Fruit fly (Drosophila melanogaster): Measurements from ENCODE around the gene CG3457.
A peak's percentile ranks its signal among the peaks of the same experiment; 100 is the strongest.

The CG3457 gene

DNA sequence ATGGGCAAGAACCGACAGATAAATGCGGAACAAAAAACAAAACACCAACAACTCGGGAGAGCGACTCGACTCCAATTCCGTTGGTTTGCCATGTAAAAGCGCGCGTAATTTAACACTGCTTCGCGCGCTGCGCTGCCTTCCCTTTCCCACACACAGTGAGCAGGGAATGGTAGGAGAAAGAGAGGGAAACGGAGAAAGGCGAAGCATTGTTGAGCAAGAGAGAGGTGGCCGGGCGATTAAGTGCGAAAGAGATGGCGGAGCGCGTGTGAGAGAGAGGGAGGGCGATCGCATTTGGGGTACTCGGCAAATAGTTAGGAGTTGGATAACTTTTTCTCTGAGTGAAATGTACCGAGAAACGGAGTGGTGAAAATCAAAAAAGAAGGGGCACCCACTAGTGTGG is 31.8 kb upstream of the CG3457 start (continued):
- TF ChIP-seq salr (GFP tag; optimal IDR thresholded peaks at IDR 0.05), result no peak
- no peak for TF ChIP-seq cyc (GFP tag; optimal IDR thresholded peaks at IDR 0.05)
- TF ChIP-seq CG8632 (GFP tag; optimal IDR thresholded peaks at IDR 0.05), result no peak
- TF ChIP-seq CG1621 (tag; optimal IDR thresholded peaks at IDR 0.05), result peak; percentile 60
- TF ChIP-seq topi (GFP tag; optimal IDR thresholded peaks at IDR 0.05), result no peak
- TF ChIP-seq CG10631 (GFP tag; optimal IDR thresholded peaks at IDR 0.05), result no peak
- no peak for TF ChIP-seq CG11902 (GFP tag; optimal IDR thresholded peaks at IDR 0.05)
- no peak for TF ChIP-seq fd59A (GFP tag; optimal IDR thresholded peaks at IDR 0.05)
- no peak for TF ChIP-seq Eip93F (GFP tag; optimal IDR thresholded peaks at IDR 0.05)
- TF ChIP-seq fkh (GFP tag; optimal IDR thresholded peaks at IDR 0.05), result no peak

DNA sequence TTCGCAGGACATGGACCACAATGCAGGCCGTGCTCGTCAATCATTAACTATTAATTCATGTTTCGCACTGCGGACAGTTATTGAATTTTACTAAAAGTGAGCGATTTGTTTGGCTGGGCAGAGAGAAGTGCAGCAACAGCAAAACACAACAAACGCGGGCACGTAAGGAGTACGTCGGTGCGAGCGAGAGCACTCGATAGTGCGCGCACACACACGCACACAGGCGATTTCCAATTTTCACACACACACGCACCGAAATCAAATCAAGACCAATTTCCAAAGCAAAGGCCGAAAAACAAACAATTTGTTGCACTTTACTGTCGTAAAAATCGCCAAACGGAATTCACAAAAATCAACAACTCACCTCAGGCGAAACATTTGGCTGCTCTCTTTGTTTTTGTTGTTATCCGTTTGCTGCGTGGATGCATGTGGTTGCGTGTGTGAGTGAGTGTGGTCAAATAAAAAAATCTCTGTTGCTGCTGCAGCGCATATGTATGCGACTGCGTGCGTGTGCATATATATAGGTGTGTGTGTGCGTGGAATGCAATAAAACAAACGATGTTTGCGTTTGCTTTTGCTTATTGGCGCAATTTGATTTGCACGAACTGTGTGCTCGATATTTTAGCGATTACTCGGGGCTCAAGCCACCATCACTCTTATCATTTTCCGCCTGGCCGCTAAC is 29.6 kb upstream of the CG3457 start:
- TF ChIP-seq esn (GFP tag; optimal IDR thresholded peaks at IDR 0.05) (peak; percentile 1), ss (GFP tag; optimal IDR thresholded peaks at IDR 0.05) (peak in 1 of 2 experiments; percentile 41), Eip78C (GFP tag) (peak; percentile 22), CG32006 (GFP tag; optimal IDR thresholded peaks at IDR 0.05) (peak; percentile 4), fkh (GFP tag; optimal IDR thresholded peaks at IDR 0.05) (peak; percentile 42), Sox14 (GFP tag; optimal IDR thresholded peaks at IDR 0.05) (peak; percentile 17), CG11762 (GFP tag; optimal IDR thresholded peaks at IDR 0.05; ENCODE audit: insufficient read depth) (no peak), lz (GFP tag; optimal IDR thresholded peaks at IDR 0.05) (no peak), dac (GFP tag; optimal IDR thresholded peaks at IDR 0.05) (peak; percentile 18), CG7368 (GFP tag; optimal IDR thresholded peaks at IDR 0.05) (no peak), CG8119 (GFP tag; IDR thresholded peaks at IDR 0.05) (0 out of 3 replicates have a peak, but pooled peaks have one; percentile 32), topi (GFP tag; optimal IDR thresholded peaks at IDR 0.05) (no peak), CG11902 (GFP tag; optimal IDR thresholded peaks at IDR 0.05) (no peak), Lpt (GFP tag; optimal IDR thresholded peaks at IDR 0.05) (no peak), CG6163 (GFP tag; IDR thresholded peaks at IDR 0.05) (no peak), Ets21C (GFP tag; optimal IDR thresholded peaks at IDR 0.05) (no peak), Blimp-1 (GFP tag; optimal IDR thresholded peaks at IDR 0.05) (no peak), CG10631 (GFP tag; optimal IDR thresholded peaks at IDR 0.05) (no peak), CG6792 (GFP tag; optimal IDR thresholded peaks at IDR 0.05) (no peak), pdm3 (GFP tag; optimal IDR thresholded peaks at IDR 0.05) (no peak)

DNA sequence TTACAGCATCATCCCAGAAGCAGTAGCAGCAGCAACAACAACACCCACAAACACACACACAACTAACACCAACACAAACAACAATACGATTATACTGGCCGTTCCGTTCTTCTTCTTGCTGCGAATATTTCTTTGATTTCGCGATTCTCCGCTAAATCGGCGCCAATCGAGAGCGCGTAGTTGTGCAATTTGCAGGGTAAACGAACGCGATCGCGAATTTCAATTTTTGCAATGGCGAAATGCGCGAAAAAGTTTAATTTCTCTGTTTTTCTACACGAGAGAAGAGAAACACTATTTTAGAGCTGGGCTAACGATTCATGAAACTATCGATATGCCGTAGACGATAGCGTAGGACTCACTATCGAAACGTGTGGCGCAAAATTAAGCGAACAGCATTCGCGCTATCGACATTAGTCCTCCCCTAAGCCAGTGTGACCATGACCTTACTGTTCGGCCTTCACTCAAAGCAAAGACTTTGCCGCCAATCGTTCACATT is 28.9 kb upstream of the CG3457 start, which contains the start of gene wapl:
Gene wapl, minus strand, starts transcription at position 316 of the 496 bp plus-strand sequence.
- TF ChIP-seq Ets21C (GFP tag; optimal IDR thresholded peaks at IDR 0.05), result no peak
- TF ChIP-seq fd59A (GFP tag; optimal IDR thresholded peaks at IDR 0.05), result no peak
- TF ChIP-seq CG11902 (GFP tag; optimal IDR thresholded peaks at IDR 0.05), result no peak
- no peak for TF ChIP-seq CG11762 (GFP tag; optimal IDR thresholded peaks at IDR 0.05; ENCODE audit: insufficient read depth)
- no peak for TF ChIP-seq lz (GFP tag; optimal IDR thresholded peaks at IDR 0.05)
- no peak for TF ChIP-seq CG15336 (GFP tag; IDR thresholded peaks at IDR 0.05)
- TF ChIP-seq CG6276 (GFP tag; optimal IDR thresholded peaks at IDR 0.05), result peak; percentile 19
- TF ChIP-seq CG31627 (GFP tag; optimal IDR thresholded peaks at IDR 0.05), result no peak
- TF ChIP-seq esn (GFP tag; optimal IDR thresholded peaks at IDR 0.05), result peak; percentile 34
- no peak for TF ChIP-seq Lpt (GFP tag; optimal IDR thresholded peaks at IDR 0.05)
- no peak for TF ChIP-seq acj6 (GFP tag; optimal IDR thresholded peaks at IDR 0.05)
- peak; percentile 26 for TF ChIP-seq CG3919 (GFP tag; optimal IDR thresholded peaks at IDR 0.05)
- TF ChIP-seq Sox14 (GFP tag; optimal IDR thresholded peaks at IDR 0.05), result peak; percentile 7
- no peak for TF ChIP-seq CG3032 (tag; optimal IDR thresholded peaks at IDR 0.05)
- TF ChIP-seq topi (GFP tag; optimal IDR thresholded peaks at IDR 0.05), result no peak
- TF ChIP-seq fkh (GFP tag; optimal IDR thresholded peaks at IDR 0.05), result no peak
- TF ChIP-seq Ets96B (tag; optimal IDR thresholded peaks at IDR 0.05), result no peak
- TF ChIP-seq Hr39 (GFP tag; optimal IDR thresholded peaks at IDR 0.05), result peak; percentile 32
- peak; percentile 10 for TF ChIP-seq cyc (GFP tag; optimal IDR thresholded peaks at IDR 0.05)
- peak; percentile 51 for TF ChIP-seq Eip78C (GFP tag)
- no peak for TF ChIP-seq achi (GFP tag; optimal IDR thresholded peaks at IDR 0.05)
- peak; percentile 26 for TF ChIP-seq svp (GFP tag)
- TF ChIP-seq Gug (GFP tag; IDR thresholded peaks at IDR 0.05), result no peak
- TF ChIP-seq CG6792 (GFP tag; optimal IDR thresholded peaks at IDR 0.05), result no peak
- TF ChIP-seq Eip75B (GFP tag; optimal IDR thresholded peaks at IDR 0.05), result no peak

All from whole organism, prepupa.